Worm (Caenorhabditis elegans): ENCODE data around the gene srx-59.

The srx-59 gene

DNA sequence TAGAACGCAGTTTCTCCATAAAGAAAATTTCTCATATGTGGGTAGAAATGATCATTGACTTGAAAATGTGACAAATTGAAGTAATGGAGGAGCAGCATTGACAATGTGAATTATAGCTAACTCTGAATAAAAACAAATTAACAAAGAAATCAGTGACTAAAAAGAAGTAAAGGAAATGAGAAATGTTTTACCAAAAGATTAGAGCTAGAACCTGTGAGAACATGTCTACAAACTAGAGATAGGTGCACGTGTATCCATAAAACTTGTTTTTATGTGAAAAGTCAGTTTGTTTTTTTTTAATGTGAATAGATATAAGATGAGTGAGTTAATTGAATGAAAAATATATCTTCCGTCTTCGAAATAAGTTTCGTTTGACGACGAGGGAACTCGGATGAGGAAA is 7.4 kb downstream of the srx-59 start, which contains the start of gene sre-12:
TSS of gene sre-12 (minus strand) at position 101 of the 400 bp plus-strand sequence.
- TF ChIP-seq him-1 (tag; optimal IDR thresholded peaks at IDR 0.05) (no peak), W03F9.2 (tag; optimal IDR thresholded peaks at IDR 0.05) (no peak), dao-5 (tag; optimal IDR thresholded peaks at IDR 0.05) (no peak)

DNA sequence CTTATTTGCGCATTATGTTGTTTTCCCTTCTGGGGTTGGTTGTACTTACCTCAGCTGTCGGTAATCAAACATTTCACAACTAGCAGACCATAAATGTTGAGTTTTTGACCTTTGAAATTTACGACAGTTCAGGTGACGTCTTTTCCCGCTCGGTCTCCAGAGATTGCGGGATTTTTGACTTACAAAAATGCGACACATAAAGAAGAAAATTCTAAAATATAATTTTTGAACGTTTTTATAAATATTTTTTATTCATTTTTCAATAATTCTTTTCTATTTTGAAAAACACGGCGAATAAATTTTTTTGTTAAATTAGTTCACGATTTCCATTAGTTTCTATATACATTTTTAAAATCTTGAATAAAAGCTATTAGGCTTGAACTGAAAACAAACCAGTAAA is 11.1 kb downstream of the srx-59 start, which contains the start of gene nhr-161:
TSS of gene nhr-161 (minus strand) at position 101 of the 400 bp plus-strand sequence.
- TF ChIP-seq dao-5 (tag; optimal IDR thresholded peaks at IDR 0.05) = no peak

- TF ChIP-seq W03F9.2 (tag; optimal IDR thresholded peaks at IDR 0.05) (no peak), him-1 (tag; optimal IDR thresholded peaks at IDR 0.05) (no peak), dao-5 (tag; optimal IDR thresholded peaks at IDR 0.05) (no peak)
Observed at ce11 chrV:6985943-6986342, 14.3 kb downstream of the srx-59 start, which contains the start of gene nhr-163. nhr-163 (minus strand) TSS chrV:6986043.

- TF ChIP-seq W03F9.2 (tag; optimal IDR thresholded peaks at IDR 0.05) (no peak), him-1 (tag; optimal IDR thresholded peaks at IDR 0.05) (no peak), dao-5 (tag; optimal IDR thresholded peaks at IDR 0.05) (no peak)
Observed at ce11 chrV:6987673-6988072, 16.0 kb downstream of the srx-59 start, which contains the start of gene nhr-139. nhr-139 (minus strand) TSS chrV:6987773.

ce11 chrV:6989626-6990138 is 18.0 kb downstream of the srx-59 start, which contains the start of gene nhr-140:
nhr-140 (minus strand) TSS chrV:6989676.
- TF ChIP-seq dao-5 (tag; optimal IDR thresholded peaks at IDR 0.05) = no peak
- TF ChIP-seq him-1 (tag; optimal IDR thresholded peaks at IDR 0.05) = no peak
- no peak for TF ChIP-seq W03F9.2 (tag; optimal IDR thresholded peaks at IDR 0.05)

ce11 chrV:6991771-6992170 is 20.1 kb downstream of the srx-59 start, which contains the start of gene nhr-162:
nhr-162 (minus strand) TSS chrV:6991871.
- no peak for TF ChIP-seq W03F9.2 (tag; optimal IDR thresholded peaks at IDR 0.05)
- no peak for TF ChIP-seq him-1 (tag; optimal IDR thresholded peaks at IDR 0.05)
- TF ChIP-seq dao-5 (tag; optimal IDR thresholded peaks at IDR 0.05) = no peak

DNA sequence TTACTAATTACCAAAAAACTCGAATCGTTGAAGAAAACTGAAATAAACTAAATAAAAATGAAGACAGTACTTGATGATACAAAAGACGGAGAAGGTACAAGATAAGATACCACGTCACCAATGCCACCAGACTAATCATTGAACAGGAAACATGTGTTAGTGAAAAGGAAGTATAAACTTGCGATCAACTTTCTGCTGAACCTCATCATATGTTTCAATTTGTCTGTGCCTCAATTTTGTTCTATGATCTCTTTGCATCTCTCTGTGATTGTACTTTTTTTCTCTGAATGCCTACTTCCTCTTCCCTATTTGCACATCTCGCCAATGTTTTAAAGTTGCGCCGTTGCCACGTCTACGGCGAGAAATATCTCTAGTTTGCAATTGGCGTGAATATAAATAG is 22.3 kb downstream of the srx-59 start:
- TF ChIP-seq him-1 (tag; optimal IDR thresholded peaks at IDR 0.05) = no peak
- TF ChIP-seq dao-5 (tag; optimal IDR thresholded peaks at IDR 0.05) = no peak
- no peak for TF ChIP-seq W03F9.2 (tag; optimal IDR thresholded peaks at IDR 0.05)

DNA sequence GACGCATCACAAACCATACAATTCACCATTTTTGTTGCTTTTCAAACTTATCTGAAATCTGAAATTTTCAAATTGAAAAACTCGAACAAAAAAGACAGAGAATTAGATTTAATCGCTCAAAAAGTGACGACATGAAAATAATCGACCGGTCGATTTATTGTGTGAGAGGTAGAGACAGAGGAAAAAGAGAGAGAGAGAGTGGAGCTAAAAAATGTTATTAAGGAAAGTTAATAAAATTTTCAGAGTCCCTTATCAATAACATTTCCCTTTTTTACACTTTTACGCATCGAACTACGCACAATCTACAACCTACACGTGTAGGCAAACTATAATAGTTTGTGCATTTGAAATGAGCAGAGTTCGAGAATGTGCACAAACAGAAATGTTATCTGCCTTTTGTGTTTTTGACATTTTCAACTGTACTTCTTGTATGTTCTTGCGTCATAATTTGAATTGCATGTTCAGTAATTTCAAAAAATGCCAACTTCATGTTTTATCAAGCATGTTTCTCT is 25.4 kb downstream of the srx-59 start, which contains the start of gene nhr-107:
TSS of gene nhr-107 (minus strand) at position 51 of the 512 bp plus-strand sequence.
- TF ChIP-seq W03F9.2 (tag; optimal IDR thresholded peaks at IDR 0.05) (no peak), him-1 (tag; optimal IDR thresholded peaks at IDR 0.05) (no peak), dao-5 (tag; optimal IDR thresholded peaks at IDR 0.05) (no peak)

DNA sequence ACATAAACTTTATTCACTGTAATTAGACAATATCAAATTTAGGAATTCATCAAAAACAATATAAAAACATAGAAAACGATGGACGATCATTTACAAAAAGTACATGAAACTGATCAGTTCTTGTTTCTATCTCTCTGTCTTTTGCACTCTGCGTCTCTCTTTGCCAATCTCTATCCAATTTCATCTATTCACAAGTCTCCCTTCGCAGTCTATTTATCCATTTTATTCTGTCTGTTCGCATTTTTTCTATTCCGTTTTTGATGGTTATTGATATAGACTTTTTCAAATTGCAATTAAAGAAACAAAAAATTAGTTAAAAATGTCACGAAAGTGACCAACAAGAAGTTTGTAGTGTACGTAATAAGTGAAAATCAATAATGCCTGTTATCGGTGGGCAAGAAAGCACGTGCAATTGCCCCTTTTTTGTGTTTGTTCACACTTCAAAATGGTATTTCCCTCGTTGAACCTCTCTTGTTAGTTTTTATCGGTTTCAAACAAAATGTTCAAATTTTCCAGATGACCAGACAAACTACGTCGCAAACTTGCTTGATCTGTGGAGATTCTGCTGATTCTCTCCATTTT is 26.7 kb downstream of the srx-59 start, which contains the start of gene nhr-42:
TSS of gene nhr-42 (plus strand) at position 517 of the 582 bp plus-strand sequence.
- no peak for TF ChIP-seq dao-5 (tag; optimal IDR thresholded peaks at IDR 0.05)
- no peak for TF ChIP-seq W03F9.2 (tag; optimal IDR thresholded peaks at IDR 0.05)
- TF ChIP-seq him-1 (tag; optimal IDR thresholded peaks at IDR 0.05) = no peak

DNA sequence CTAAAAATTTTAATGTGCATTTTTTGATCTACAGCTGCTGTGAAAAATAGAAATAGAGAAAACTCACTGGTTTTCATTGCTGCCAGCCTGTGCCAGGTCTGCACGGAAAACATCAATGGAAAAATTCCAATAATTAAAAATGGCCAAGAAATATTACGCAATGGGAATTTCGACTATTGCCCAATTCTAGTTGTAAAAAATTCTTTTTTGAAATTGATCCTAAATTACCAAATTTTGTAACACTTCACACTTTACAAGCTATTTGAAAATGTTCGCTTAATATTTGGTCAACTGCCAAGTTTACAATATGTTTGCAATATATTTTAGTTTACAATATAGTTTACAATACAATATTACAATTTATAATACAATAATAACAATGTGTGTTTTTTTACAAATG is 29.1 kb downstream of the srx-59 start:
- TF ChIP-seq dao-5 (tag; optimal IDR thresholded peaks at IDR 0.05) = no peak
- TF ChIP-seq W03F9.2 (tag; optimal IDR thresholded peaks at IDR 0.05) = no peak
- TF ChIP-seq him-1 (tag; optimal IDR thresholded peaks at IDR 0.05) = no peak

DNA sequence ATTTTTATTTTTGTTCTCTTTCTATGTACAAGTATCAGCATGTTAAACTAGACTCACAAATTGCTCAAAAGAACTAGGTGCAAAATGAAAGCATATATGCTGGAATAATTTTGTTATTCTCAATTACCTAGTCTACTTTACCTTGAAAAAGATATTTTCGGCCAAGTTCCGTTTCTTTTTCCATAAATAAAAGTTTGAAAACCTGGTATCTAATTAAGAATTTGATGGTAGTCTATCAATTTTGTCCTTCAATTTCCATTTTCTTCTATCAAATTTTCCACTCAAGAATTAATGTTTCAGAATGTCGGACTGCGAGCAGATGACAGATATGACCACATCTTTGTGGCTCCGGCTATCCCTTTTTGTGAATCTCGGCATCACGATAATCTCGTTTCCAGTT is 32.2 kb downstream of the srx-59 start, which contains the start of gene srab-4:
TSS of gene srab-4 (plus strand) at position 301 of the 400 bp plus-strand sequence.
- TF ChIP-seq dao-5 (tag; optimal IDR thresholded peaks at IDR 0.05) (no peak), him-1 (tag; optimal IDR thresholded peaks at IDR 0.05) (no peak), W03F9.2 (tag; optimal IDR thresholded peaks at IDR 0.05) (no peak)

- no peak for TF ChIP-seq W03F9.2 (tag; optimal IDR thresholded peaks at IDR 0.05)
- TF ChIP-seq him-1 (tag; optimal IDR thresholded peaks at IDR 0.05) = no peak
- TF ChIP-seq dao-5 (tag; optimal IDR thresholded peaks at IDR 0.05) = no peak
Observed at ce11 chrV:7005964-7006363, 34.3 kb downstream of the srx-59 start, which contains the start of gene spig-10. spig-10 (plus strand) TSS chrV:7006264.

DNA sequence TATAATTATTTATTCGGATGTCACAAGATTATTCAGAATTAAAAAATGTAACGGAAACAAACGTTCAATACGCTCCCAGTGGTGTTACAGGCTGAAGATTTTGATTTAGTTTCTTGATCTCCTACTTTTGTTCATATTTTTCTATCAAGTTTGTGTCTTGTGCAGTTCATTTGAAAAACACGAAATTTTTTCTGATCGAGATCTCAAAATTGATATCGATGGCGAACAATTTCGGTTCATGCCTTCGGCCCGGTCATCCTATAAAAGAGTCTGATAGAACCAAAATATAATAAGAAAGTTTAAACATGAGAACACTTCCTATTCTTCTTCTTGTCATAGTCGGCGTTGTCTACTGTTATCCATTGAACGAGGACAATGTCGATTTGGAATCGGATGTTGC is 35.6 kb downstream of the srx-59 start, which contains the start of gene drd-10:
TSS of gene drd-10 (plus strand) at position 301 of the 400 bp plus-strand sequence.
- TF ChIP-seq him-1 (tag; optimal IDR thresholded peaks at IDR 0.05) (no peak), W03F9.2 (tag; optimal IDR thresholded peaks at IDR 0.05) (no peak), dao-5 (tag; optimal IDR thresholded peaks at IDR 0.05) (no peak)

- TF ChIP-seq him-1 (tag; optimal IDR thresholded peaks at IDR 0.05) (no peak), dao-5 (tag; optimal IDR thresholded peaks at IDR 0.05) (no peak), W03F9.2 (tag; optimal IDR thresholded peaks at IDR 0.05) (no peak)
Observed at ce11 chrV:7009461-7009860, 37.8 kb downstream of the srx-59 start, which contains the start of gene C33G8.2. C33G8.2 (plus strand) TSS chrV:7009761.

Measured in whole organism, L4/young adult.